Comparison of ENCODE assay signal across 2 worm cellular contexts in genomic region chrIV:1970158-1970557, ce11.
TF ChIP-seq lines count a peak whose summit lies in the region.

No protein-coding gene starts in this region.

TF ChIP-seq in whole organism, L4 larva, 104 proteins besides CTCF, POLR2A, EP300 and RAD21:
- peak; percentile 89 for TF ChIP-seq Y48G9A.11 (GFP tag; IDR thresholded peaks at IDR 0.05; lab: Robert Waterston, UW)
- no peak for TF ChIP-seq zfp-3 (GFP tag; conservative IDR thresholded peaks at IDR 0.05; lab: Robert Waterston, UW)
- no peak for TF ChIP-seq hlh-11 (tag; optimal IDR thresholded peaks at IDR 0.05; lab: Kevin White, UChicago)

TF ChIP-seq in whole organism, young adult, 124 proteins besides CTCF, POLR2A, EP300 and RAD21:
- TF ChIP-seq F37B4.10 (GFP tag; IDR thresholded peaks at IDR 0.05; lab: Robert Waterston, UW): no peak
- TF ChIP-seq somi-1 (GFP tag; optimal IDR thresholded peaks at IDR 0.05; lab: Kevin White, UChicago): no peak
- TF ChIP-seq attf-3 (GFP tag; conservative IDR thresholded peaks at IDR 0.05; lab: Robert Waterston, UW): peak; percentile 75
- peak; percentile 8; the same call in 1 of the 2 replicates for TF ChIP-seq madf-6 (GFP tag; IDR thresholded peaks at IDR 0.05; lab: Robert Waterston, UW)
- no peak for TF ChIP-seq cebp-2 (GFP tag; IDR thresholded peaks at IDR 0.05; lab: Robert Waterston, UW)
- TF ChIP-seq ceh-91 (GFP tag; IDR thresholded peaks at IDR 0.05; lab: Robert Waterston, UW): 0 out of 2 replicates have a peak, but pooled peaks have one; percentile 18
- TF ChIP-seq efl-1 (GFP tag; optimal IDR thresholded peaks at IDR 0.05; lab: Kevin White, UChicago): peak; percentile 41
- TF ChIP-seq snpc-1.1 (tag; optimal IDR thresholded peaks at IDR 0.05; lab: Kevin White, UChicago; ENCODE audit: insufficient read depth): no peak
- 0 out of 2 replicates have a peak, but pooled peaks have one; percentile 11 for TF ChIP-seq madf-8 (GFP tag; conservative IDR thresholded peaks at IDR 0.05; lab: Robert Waterston, UW)
- no peak for TF ChIP-seq K12H6.12 (tag; optimal IDR thresholded peaks at IDR 0.05; lab: Kevin White, UChicago)
- no peak for TF ChIP-seq B0336.3 (GFP tag; IDR thresholded peaks at IDR 0.05; lab: Robert Waterston, UW)
